Worm (Caenorhabditis elegans): ENCODE measurements around the gene nhr-105.

The nhr-105 gene

DNA sequence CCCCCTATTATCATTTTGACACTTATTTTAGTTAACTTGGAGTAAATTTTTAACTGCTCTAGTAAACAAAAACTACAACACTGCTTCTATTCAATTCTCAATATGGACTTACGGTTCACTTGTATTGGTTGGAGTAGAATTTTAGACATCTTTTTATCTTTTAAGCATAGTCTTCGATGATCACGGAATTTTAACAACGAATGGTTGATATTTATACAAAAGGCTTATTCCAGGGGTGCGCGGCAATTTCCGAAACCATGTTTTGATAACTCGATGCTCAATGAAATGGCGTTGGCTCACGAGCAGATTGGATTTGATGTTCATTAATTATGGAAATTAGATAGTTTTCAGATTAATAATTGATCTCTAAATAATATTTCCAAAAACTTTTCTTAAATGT is 6.5 kb upstream of the nhr-105 start:
- TF ChIP-seq scrt-1 (GFP tag; IDR thresholded peaks at IDR 0.05), result no peak
- no peak for TF ChIP-seq B0310.2 (tag; optimal IDR thresholded peaks at IDR 0.05)
- TF ChIP-seq tbx-11 (GFP tag; IDR thresholded peaks at IDR 0.05), result no peak
- no peak for TF ChIP-seq sea-1 (GFP tag; conservative IDR thresholded peaks at IDR 0.05)
- TF ChIP-seq ceh-36 (tag; optimal IDR thresholded peaks at IDR 0.05), result no peak

DNA sequence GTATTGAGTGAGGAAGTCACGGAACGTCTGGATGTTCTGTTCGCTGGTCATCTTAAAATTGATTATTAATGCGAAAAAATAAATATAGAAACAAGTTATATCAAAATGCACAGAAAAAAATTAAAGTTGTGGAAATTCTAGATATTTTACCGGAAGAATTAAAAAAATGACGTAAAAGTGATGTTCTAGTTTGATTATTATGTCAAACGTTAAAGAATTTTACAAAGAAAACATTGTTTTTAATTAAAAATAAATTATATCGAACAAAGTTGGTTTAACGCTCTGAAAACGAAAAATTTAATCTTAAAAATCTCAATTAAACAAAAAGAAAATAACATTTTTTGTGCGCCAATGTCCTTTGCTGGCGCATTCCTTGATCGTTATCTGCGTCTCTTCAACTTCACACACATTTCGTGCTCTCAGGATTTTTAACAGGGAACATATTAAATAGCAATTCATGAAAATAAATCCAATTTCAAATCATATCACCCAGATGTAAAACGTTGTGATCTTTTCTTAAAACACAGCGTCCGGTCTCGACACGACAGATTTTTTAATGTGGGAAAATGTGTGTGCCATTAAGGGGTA is 5.3 kb upstream of the nhr-105 start, which contains the start of gene tin-9.1:
TSS of gene tin-9.1 (minus strand) at position 51 of the 588 bp plus-strand sequence.
- TF ChIP-seq ceh-36 (tag; optimal IDR thresholded peaks at IDR 0.05), result no peak
- no peak for TF ChIP-seq ceh-13 (GFP tag; optimal IDR thresholded peaks at IDR 0.05)
- TF ChIP-seq hmbx-1 (tag; optimal IDR thresholded peaks at IDR 0.05), result no peak

DNA sequence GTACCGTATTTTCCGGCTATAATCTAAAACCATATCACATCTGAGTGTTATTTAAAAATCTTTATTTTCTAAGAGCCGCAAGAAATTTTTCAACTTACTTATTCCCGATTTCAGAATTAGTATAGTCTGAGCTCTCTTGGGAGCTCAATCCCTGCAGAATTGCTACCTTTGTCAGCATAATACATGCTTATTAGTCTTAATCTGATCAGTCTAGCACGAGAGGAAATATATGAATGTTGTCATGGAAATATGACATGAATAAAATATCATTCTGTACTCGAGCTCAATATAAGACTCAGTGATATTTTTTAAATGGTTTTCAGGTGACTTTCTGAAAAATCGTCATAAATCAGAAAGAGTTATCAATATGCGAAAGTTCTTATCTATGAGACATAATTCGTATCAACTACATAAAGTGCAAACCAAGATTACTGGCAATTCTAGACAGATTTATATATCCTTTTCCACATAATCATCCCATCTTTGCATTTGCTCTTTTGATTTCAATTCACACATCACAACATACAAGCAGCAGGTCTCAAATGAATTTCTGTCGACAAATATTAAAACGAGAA is 4.5 kb upstream of the nhr-105 start:
- no peak for TF ChIP-seq F13C5.2 (tag; optimal IDR thresholded peaks at IDR 0.05)
- TF ChIP-seq scrt-1 (GFP tag; IDR thresholded peaks at IDR 0.05), result no peak
- no peak for TF ChIP-seq B0310.2 (tag; optimal IDR thresholded peaks at IDR 0.05)
- TF ChIP-seq tra-4 (tag; optimal IDR thresholded peaks at IDR 0.05), result no peak
- no peak for TF ChIP-seq ceh-36 (tag; optimal IDR thresholded peaks at IDR 0.05)
- TF ChIP-seq ama-1 (optimal IDR thresholded peaks at IDR 0.05), result no peak
- TF ChIP-seq hmg-4 (GFP tag; optimal IDR thresholded peaks at IDR 0.05), result no peak
- no peak for TF ChIP-seq hmbx-1 (tag; optimal IDR thresholded peaks at IDR 0.05)
- TF ChIP-seq tbx-11 (GFP tag; IDR thresholded peaks at IDR 0.05), result no peak
- TF ChIP-seq sea-1 (GFP tag; conservative IDR thresholded peaks at IDR 0.05), result no peak

DNA sequence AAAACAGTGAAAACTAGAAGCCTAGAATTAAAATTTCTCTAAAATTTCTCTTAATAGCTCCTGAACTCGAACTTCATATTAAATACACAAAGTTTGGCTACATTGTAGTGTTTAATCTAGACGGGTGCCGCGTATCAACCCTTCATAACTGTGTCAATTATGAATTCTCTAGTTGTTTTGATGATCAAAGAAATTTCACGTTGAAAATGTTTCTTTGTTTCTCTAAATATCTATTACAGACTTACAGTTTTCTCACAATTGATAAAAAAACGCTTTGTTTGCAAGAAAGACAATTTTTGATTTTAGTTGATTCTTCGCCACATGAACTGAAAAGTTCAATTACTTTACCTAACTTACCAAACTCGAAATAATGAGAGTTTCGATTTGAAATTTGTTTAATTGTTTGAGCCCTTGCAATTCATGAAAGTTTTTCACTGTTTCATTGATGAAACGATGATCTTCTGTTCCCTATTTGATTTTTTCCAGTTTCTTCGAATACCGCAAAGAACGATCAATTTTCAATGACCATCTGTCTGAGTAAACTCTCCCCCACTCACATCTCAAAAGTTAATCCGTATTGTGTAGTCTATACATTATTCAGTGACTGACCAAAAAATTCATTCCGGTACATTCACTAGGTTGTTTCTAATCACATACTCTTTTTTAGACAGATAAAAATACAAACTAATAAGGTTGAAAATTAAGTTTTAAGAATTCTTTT is 3.2 kb upstream of the nhr-105 start:
- TF ChIP-seq tra-4 (tag; optimal IDR thresholded peaks at IDR 0.05), result no peak
- TF ChIP-seq hmbx-1 (tag; optimal IDR thresholded peaks at IDR 0.05), result no peak
- TF ChIP-seq hmg-4 (GFP tag; optimal IDR thresholded peaks at IDR 0.05), result no peak
- TF ChIP-seq pes-1 (GFP tag; IDR thresholded peaks at IDR 0.05), result no peak
- TF ChIP-seq ets-7 (tag; optimal IDR thresholded peaks at IDR 0.05), result no peak
- no peak for TF ChIP-seq ceh-13 (GFP tag; optimal IDR thresholded peaks at IDR 0.05)
- TF ChIP-seq tbx-37 (GFP tag; conservative IDR thresholded peaks at IDR 0.05), result no peak
- TF ChIP-seq scrt-1 (GFP tag; IDR thresholded peaks at IDR 0.05), result no peak
- no peak for TF ChIP-seq F13C5.2 (tag; optimal IDR thresholded peaks at IDR 0.05)
- TF ChIP-seq flt-1 (GFP tag; IDR thresholded peaks at IDR 0.05), result no peak
- no peak for TF ChIP-seq hnd-1 (tag; optimal IDR thresholded peaks at IDR 0.05)
- TF ChIP-seq ceh-36 (tag; optimal IDR thresholded peaks at IDR 0.05), result no peak
- no peak for TF ChIP-seq B0310.2 (tag; optimal IDR thresholded peaks at IDR 0.05)
- TF ChIP-seq ama-1 (optimal IDR thresholded peaks at IDR 0.05), result no peak
- TF ChIP-seq sea-1 (GFP tag; conservative IDR thresholded peaks at IDR 0.05), result no peak
- no peak for TF ChIP-seq aly-1 (tag; optimal IDR thresholded peaks at IDR 0.05)
- no peak for TF ChIP-seq tbx-11 (GFP tag; IDR thresholded peaks at IDR 0.05)

DNA sequence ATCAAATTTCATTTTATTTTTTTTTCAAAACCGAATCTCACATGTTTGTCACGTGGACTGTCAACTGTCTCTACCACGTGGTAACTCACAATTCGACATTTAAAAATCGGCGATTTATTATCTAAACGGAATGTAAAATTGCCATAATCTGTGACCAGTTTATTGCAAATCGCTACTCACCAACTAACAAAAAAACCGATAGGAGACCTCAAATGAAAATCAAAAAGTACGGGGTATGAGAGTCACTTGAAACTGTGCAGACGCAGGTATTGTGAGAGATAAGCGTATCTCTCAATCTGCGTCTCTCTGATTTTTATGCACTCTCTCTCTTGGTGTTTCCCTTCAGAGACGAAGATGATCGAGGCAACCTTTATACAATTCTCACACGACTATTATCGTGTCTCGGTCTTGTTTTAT is 2.2 kb upstream of the nhr-105 start:
- TF ChIP-seq ets-7 (tag; optimal IDR thresholded peaks at IDR 0.05) (no peak), tra-4 (tag; optimal IDR thresholded peaks at IDR 0.05) (no peak), hmg-4 (GFP tag; optimal IDR thresholded peaks at IDR 0.05) (no peak), aly-1 (tag; optimal IDR thresholded peaks at IDR 0.05) (no peak), B0310.2 (tag; optimal IDR thresholded peaks at IDR 0.05) (no peak), tbx-11 (GFP tag; IDR thresholded peaks at IDR 0.05) (no peak), flt-1 (GFP tag; IDR thresholded peaks at IDR 0.05) (no peak), hnd-1 (tag; optimal IDR thresholded peaks at IDR 0.05) (no peak), tbx-37 (GFP tag; conservative IDR thresholded peaks at IDR 0.05) (no peak), ceh-13 (GFP tag; optimal IDR thresholded peaks at IDR 0.05) (no peak), ama-1 (optimal IDR thresholded peaks at IDR 0.05) (no peak), ceh-36 (tag; optimal IDR thresholded peaks at IDR 0.05) (no peak), sea-1 (GFP tag; conservative IDR thresholded peaks at IDR 0.05) (no peak), F13C5.2 (tag; optimal IDR thresholded peaks at IDR 0.05) (no peak)

DNA sequence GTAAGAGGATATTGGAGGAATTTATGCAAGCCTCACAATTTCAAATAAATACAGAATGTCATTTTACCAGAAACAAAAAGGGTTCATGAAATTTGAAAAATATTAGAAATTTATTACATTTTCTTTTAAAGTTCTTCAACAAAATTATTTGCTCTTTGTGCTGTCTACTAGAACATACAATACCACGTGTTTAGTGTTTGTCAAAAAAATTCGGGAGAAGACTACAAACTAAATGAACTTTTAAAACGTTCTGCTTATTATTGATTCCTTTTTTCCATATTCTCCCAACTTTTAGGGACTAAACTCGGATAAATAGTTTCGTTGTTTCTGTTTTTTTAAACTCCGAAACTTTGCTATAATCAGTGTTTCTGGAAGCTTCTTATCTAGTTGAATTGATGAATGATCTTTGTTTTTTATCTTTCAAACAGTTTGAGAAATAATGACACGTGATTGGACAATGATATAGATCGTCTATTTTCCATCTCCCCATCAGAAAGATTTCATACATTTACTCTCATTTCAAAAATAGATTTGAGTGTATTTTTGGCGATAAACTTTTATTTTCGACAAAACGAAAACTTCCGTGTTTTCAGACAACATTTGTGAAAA is 1.2 kb upstream of the nhr-105 start:
- TF ChIP-seq ets-7 (tag; optimal IDR thresholded peaks at IDR 0.05) (no peak), F13C5.2 (tag; optimal IDR thresholded peaks at IDR 0.05) (no peak), ceh-13 (GFP tag; optimal IDR thresholded peaks at IDR 0.05) (no peak), aly-1 (tag; optimal IDR thresholded peaks at IDR 0.05) (no peak), ama-1 (optimal IDR thresholded peaks at IDR 0.05) (no peak), pes-1 (GFP tag; IDR thresholded peaks at IDR 0.05) (no peak), hmbx-1 (tag; optimal IDR thresholded peaks at IDR 0.05) (no peak), scrt-1 (GFP tag; IDR thresholded peaks at IDR 0.05) (no peak), flt-1 (GFP tag; IDR thresholded peaks at IDR 0.05) (no peak), sea-1 (GFP tag; conservative IDR thresholded peaks at IDR 0.05) (no peak), hnd-1 (tag; optimal IDR thresholded peaks at IDR 0.05) (no peak), B0310.2 (tag; optimal IDR thresholded peaks at IDR 0.05) (no peak)

DNA sequence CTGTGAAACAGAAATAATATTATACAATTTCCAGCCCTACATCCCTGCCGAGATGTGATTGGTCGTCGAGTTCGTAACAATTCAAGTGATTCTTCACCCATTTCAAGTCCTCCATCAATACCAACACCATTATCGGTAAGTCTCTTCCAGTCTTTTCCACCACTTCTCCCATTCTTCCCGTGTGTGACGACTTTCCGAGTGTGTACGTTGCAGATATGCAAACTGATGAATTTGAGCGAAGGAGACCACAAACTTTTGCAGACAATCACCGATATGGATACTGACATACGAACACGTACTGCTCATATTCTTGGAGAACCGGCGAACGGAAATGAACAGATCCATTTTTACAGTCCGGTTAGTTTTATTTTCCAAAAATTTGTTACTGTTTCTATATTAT is 1.6 kb downstream of the nhr-105 start:
- no peak for TF ChIP-seq hmbx-1 (tag; optimal IDR thresholded peaks at IDR 0.05)
- no peak for TF ChIP-seq B0310.2 (tag; optimal IDR thresholded peaks at IDR 0.05)
- no peak for TF ChIP-seq ama-1 (optimal IDR thresholded peaks at IDR 0.05)
- no peak for TF ChIP-seq ceh-13 (GFP tag; optimal IDR thresholded peaks at IDR 0.05)
- no peak for TF ChIP-seq scrt-1 (GFP tag; IDR thresholded peaks at IDR 0.05)
- no peak for TF ChIP-seq F13C5.2 (tag; optimal IDR thresholded peaks at IDR 0.05)
- TF ChIP-seq sea-1 (GFP tag; conservative IDR thresholded peaks at IDR 0.05), result no peak
- no peak for TF ChIP-seq flt-1 (GFP tag; IDR thresholded peaks at IDR 0.05)
- TF ChIP-seq tbx-37 (GFP tag; conservative IDR thresholded peaks at IDR 0.05), result no peak
- no peak for TF ChIP-seq tbx-11 (GFP tag; IDR thresholded peaks at IDR 0.05)
- TF ChIP-seq ceh-36 (tag; optimal IDR thresholded peaks at IDR 0.05), result no peak
- no peak for TF ChIP-seq hmg-4 (GFP tag; optimal IDR thresholded peaks at IDR 0.05)
- TF ChIP-seq pes-1 (GFP tag; IDR thresholded peaks at IDR 0.05), result no peak

Measured in whole organism, early embryonic.